Fruit fly (Drosophila melanogaster) whole organism, embryonic: ENCODE results near the gene CG17633.

Experiments
- BEAF-32 ChIP-seq: fragments of 200-800 bp; sonication (Bioruptor generic); optimal IDR thresholded peaks from 3 replicates; lab custom pipeline; 2017; ENCODE audit warnings: missing biosample characterization, missing genetic modification characterization, mild to moderate bottlenecking, moderate library complexity, missing genetic modification reagents
- CG10979 ChIP-seq: fragments of 200-800 bp; sonication (Bioruptor generic); optimal IDR thresholded peaks from 2 replicates; lab custom pipeline; 2018; ENCODE audit warnings: missing biosample characterization, mild to moderate bottlenecking, missing genetic modification characterization, moderate library complexity
- CG12071 ChIP-seq: fragments of 200-800 bp; sonication (Bioruptor generic); optimal IDR thresholded peaks from 3 replicates; lab custom pipeline; 2018; ENCODE audit warnings: missing biosample characterization, mild to moderate bottlenecking, missing genetic modification characterization
- CG12744 ChIP-seq: fragments of 200-800 bp; sonication (Bioruptor generic); optimal IDR thresholded peaks from 2 replicates; lab custom pipeline; 2016; ENCODE audit warnings: missing biosample characterization, missing genetic modification characterization
- CG13287 ChIP-seq: fragments of 200-800 bp; sonication (Bioruptor generic); IDR thresholded peaks from 2 replicates; pipeline ENCODE4 v1.3.6; 2022; ENCODE audit warnings: missing biosample characterization, missing genetic modification characterization; ENCODE audit not compliant: partially characterized antibody
- CG13624 ChIP-seq: fragments of 200-800 bp; sonication (Bioruptor generic); optimal IDR thresholded peaks from 2 replicates; lab custom pipeline; 2016; ENCODE audit warnings: missing biosample characterization, missing genetic modification characterization
- CG14014 ChIP-seq: fragments of 200-800 bp; sonication (Bioruptor generic); IDR thresholded peaks from 2 replicates; pipeline ENCODE4 v1.3.6; 2022; ENCODE audit warnings: missing biosample characterization, missing genetic modification characterization
- CG14710 ChIP-seq: fragments of 200-800 bp; sonication (Bioruptor generic); optimal IDR thresholded peaks from 3 replicates; lab custom pipeline; 2019; ENCODE audit warnings: missing biosample characterization, mild to moderate bottlenecking, missing genetic modification characterization, moderate library complexity
- CG17359 ChIP-seq: fragments of 200-800 bp; sonication (Bioruptor generic); optimal IDR thresholded peaks from 3 replicates; lab custom pipeline; 2018; ENCODE audit warnings: missing biosample characterization, mild to moderate bottlenecking, missing genetic modification characterization, moderate library complexity
- CG2712 ChIP-seq: fragments of 200-800 bp; optimal IDR thresholded peaks from 3 replicates; lab custom pipeline; 2019; ENCODE audit warnings: missing biosample characterization, mild to moderate bottlenecking, missing genetic modification characterization, moderate library complexity
- CG30020 ChIP-seq: fragments of 200-800 bp; optimal IDR thresholded peaks from 2 replicates; lab custom pipeline; 2019; ENCODE audit warnings: missing biosample characterization, mild to moderate bottlenecking, missing genetic modification characterization, moderate library complexity
- CG32532 ChIP-seq: fragments of 200-800 bp; sonication (Bioruptor generic); IDR thresholded peaks from 2 replicates; pipeline ENCODE4 v1.3.6; 2022; ENCODE audit warnings: missing biosample characterization, missing genetic modification characterization
- CG33213 ChIP-seq: fragments of 200-800 bp; sonication (Bioruptor generic); optimal IDR thresholded peaks from 3 replicates; lab custom pipeline; 2016; ENCODE audit warnings: missing biosample characterization, missing genetic modification characterization
- CG4328 ChIP-seq: fragments of 200-800 bp; sonication (Bioruptor generic); optimal IDR thresholded peaks from 3 replicates; lab custom pipeline; 2017; ENCODE audit warnings: missing biosample characterization, missing genetic modification reagents, missing genetic modification characterization
- CG8089 ChIP-seq: fragments of 200-800 bp; sonication (Bioruptor generic); optimal IDR thresholded peaks from 3 replicates; lab custom pipeline; 2016; ENCODE audit warnings: missing biosample characterization, missing genetic modification characterization
- CG8290 ChIP-seq, 3 experiments: fragments of 200-800 bp; sonication (Bioruptor generic); optimal IDR thresholded peaks; 2 replicates each; lab custom pipeline; 2016 to 2019; ENCODE audit warnings: missing biosample characterization in 3 of 3, missing genetic modification characterization in 3 of 3, mild to moderate bottlenecking in 2 of 3, moderate library complexity in 1 of 3
- CG8924 ChIP-seq: fragments of 200-800 bp; optimal IDR thresholded peaks from 3 replicates; lab custom pipeline; 2019; ENCODE audit warnings: missing biosample characterization, mild to moderate bottlenecking, missing genetic modification characterization, moderate library complexity
- Dll ChIP-seq: fragments of 200-800 bp; sonication (Bioruptor generic); IDR thresholded peaks from 4 replicates; pipeline ENCODE4 v1.3.6; 2022; ENCODE audit warnings: missing biosample characterization, missing genetic modification characterization; ENCODE audit not compliant: partially characterized antibody
- Doc3 ChIP-seq: fragments of 200-800 bp; sonication (Bioruptor generic); IDR thresholded peaks from 3 replicates; pipeline ENCODE4 v1.3.6; 2022; ENCODE audit warnings: missing biosample characterization, missing genetic modification characterization; ENCODE audit not compliant: partially characterized antibody
- Dref ChIP-seq: fragments of 200-800 bp; sonication (Bioruptor generic); IDR thresholded peaks from 2 replicates; pipeline ENCODE4 v1.3.6; 2022; ENCODE audit warnings: missing biosample characterization, missing genetic modification characterization
- E2f2 ChIP-seq: fragments of 200-800 bp; sonication (Bioruptor generic); IDR thresholded peaks from 2 replicates; pipeline ENCODE4 v1.3.6; 2022; ENCODE audit warnings: missing biosample characterization, missing genetic modification characterization
- HLHmδ ChIP-seq: fragments of 200-800 bp; sonication (Bioruptor generic); optimal IDR thresholded peaks from 2 replicates; lab custom pipeline; 2018; ENCODE audit warnings: missing biosample characterization, mild to moderate bottlenecking, missing genetic modification characterization, moderate library complexity
- Lhr ChIP-seq: fragments of 200-800 bp; sonication (Bioruptor generic); optimal IDR thresholded peaks from 3 replicates; lab custom pipeline; 2017; ENCODE audit warnings: mild to moderate bottlenecking, missing biosample characterization, missing genetic modification reagents, missing genetic modification characterization
- MBD-R2 ChIP-seq: fragments of 200-800 bp; sonication (Bioruptor generic); IDR thresholded peaks from 2 replicates; pipeline ENCODE4 v1.3.6; 2022; ENCODE audit warnings: missing biosample characterization, missing genetic modification characterization
- NK7.1 ChIP-seq: fragments of 200-800 bp; sonication (Bioruptor generic); optimal IDR thresholded peaks from 3 replicates; lab custom pipeline; 2016; ENCODE audit warnings: missing biosample characterization, missing genetic modification characterization
- Ravus ChIP-seq: fragments of 200-800 bp; sonication (Bioruptor generic); IDR thresholded peaks from 2 replicates; pipeline ENCODE4 v1.3.6; 2022; ENCODE audit warnings: missing biosample characterization, missing genetic modification characterization
- Sin3A ChIP-seq: fragments of >200 bp; optimal IDR thresholded peaks from 2 replicates; lab custom pipeline; 2018
- amos ChIP-seq: fragments of 200-800 bp; sonication (Bioruptor generic); IDR thresholded peaks from 2 replicates; pipeline ENCODE4 v1.3.6; 2022; ENCODE audit warnings: missing biosample characterization, missing genetic modification characterization; ENCODE audit not compliant: partially characterized antibody
- az2 ChIP-seq: fragments of 200-800 bp; sonication (Bioruptor generic); optimal IDR thresholded peaks from 3 replicates; lab custom pipeline; 2016; ENCODE audit warnings: missing biosample characterization, missing genetic modification characterization
- caup ChIP-seq: fragments of 200-800 bp; sonication (Bioruptor generic); optimal IDR thresholded peaks from 3 replicates; lab custom pipeline; 2017; ENCODE audit warnings: missing biosample characterization, mild to moderate bottlenecking, missing genetic modification characterization, moderate library complexity; ENCODE audit not compliant: severe bottlenecking
- chinmo ChIP-seq: fragments of 200-800 bp; sonication (Bioruptor generic); IDR thresholded peaks from 4 replicates; pipeline ENCODE4 v1.3.6; 2022; ENCODE audit warnings: missing biosample characterization, missing genetic modification characterization; ENCODE audit not compliant: partially characterized antibody
- fd102C ChIP-seq: fragments of 200-800 bp; sonication (Bioruptor generic); optimal IDR thresholded peaks from 2 replicates; lab custom pipeline; 2018; ENCODE audit warnings: missing biosample characterization, mild to moderate bottlenecking, missing genetic modification characterization, moderate library complexity
- gfzf ChIP-seq: fragments of 200-800 bp; sonication (Bioruptor generic); optimal IDR thresholded peaks from 2 replicates; lab custom pipeline; 2016; ENCODE audit warnings: missing biosample characterization, mild to moderate bottlenecking, missing genetic modification characterization, moderate library complexity
- kni ChIP-seq: fragments of 200-800 bp; sonication (Bioruptor generic); optimal IDR thresholded peaks from 3 replicates; lab custom pipeline; 2017; ENCODE audit warnings: mild to moderate bottlenecking, missing biosample characterization, missing genetic modification reagents, missing genetic modification characterization
- lilli ChIP-seq: fragments of 200-800 bp; sonication (Bioruptor generic); optimal IDR thresholded peaks from 3 replicates; lab custom pipeline; 2016; ENCODE audit warnings: missing biosample characterization, missing genetic modification characterization
- lmd ChIP-seq: fragments of 200-800 bp; sonication (Bioruptor generic); IDR thresholded peaks from 2 replicates; pipeline ENCODE4 v1.3.6; 2022; ENCODE audit warnings: missing biosample characterization, missing genetic modification characterization
- mld ChIP-seq: fragments of 200-800 bp; sonication (Bioruptor generic); IDR thresholded peaks from 3 replicates; pipeline ENCODE4 v1.3.6; 2022; ENCODE audit warnings: missing biosample characterization, missing genetic modification characterization; ENCODE audit not compliant: partially characterized antibody
- nom ChIP-seq: fragments of 200-800 bp; sonication (Bioruptor generic); optimal IDR thresholded peaks from 2 replicates; lab custom pipeline; 2017; ENCODE audit warnings: missing biosample characterization, missing genetic modification characterization, mild to moderate bottlenecking, moderate library complexity, missing genetic modification reagents
- odd ChIP-seq: fragments of 200-800 bp; sonication (Bioruptor generic); optimal IDR thresholded peaks from 2 replicates; lab custom pipeline; 2017; ENCODE audit warnings: missing biosample characterization, mild to moderate bottlenecking, missing genetic modification characterization
- org-1 ChIP-seq: fragments of 200-800 bp; sonication (Bioruptor generic); optimal IDR thresholded peaks from 2 replicates; lab custom pipeline; 2017; ENCODE audit warnings: missing biosample characterization, missing genetic modification characterization
- pzg ChIP-seq: fragments of 200-800 bp; sonication (Bioruptor generic); optimal IDR thresholded peaks from 3 replicates; lab custom pipeline; 2018; ENCODE audit warnings: missing biosample characterization, mild to moderate bottlenecking, missing genetic modification characterization, moderate library complexity
- run ChIP-seq: fragments of 200-800 bp; sonication (Bioruptor generic); optimal IDR thresholded peaks from 3 replicates; lab custom pipeline; 2018; ENCODE audit warnings: missing biosample characterization, mild to moderate bottlenecking, missing genetic modification characterization
- sens ChIP-seq: fragments of 200-800 bp; sonication (Bioruptor generic); peaks from one replicate; lab custom pipeline; 2016; ENCODE audit warnings: missing biosample characterization, missing genetic modification characterization
- slp2 ChIP-seq: fragments of 200-800 bp; sonication (Bioruptor generic); optimal IDR thresholded peaks from 2 replicates; lab custom pipeline; 2016; ENCODE audit warnings: missing biosample characterization, missing genetic modification characterization
- sug ChIP-seq: fragments of 200-800 bp; optimal IDR thresholded peaks from 2 replicates; lab custom pipeline; 2019; ENCODE audit warnings: missing biosample characterization, mild to moderate bottlenecking, missing genetic modification characterization, moderate library complexity
- tin ChIP-seq: fragments of 200-800 bp; sonication (Bioruptor generic); optimal IDR thresholded peaks from 3 replicates; lab custom pipeline; 2016; ENCODE audit warnings: missing biosample characterization, missing genetic modification characterization
- zen ChIP-seq: fragments of 200-800 bp; sonication (Bioruptor generic); optimal IDR thresholded peaks from 3 replicates; lab custom pipeline; 2018; ENCODE audit warnings: missing biosample characterization, mild to moderate bottlenecking, missing genetic modification characterization, moderate library complexity

The CG17633 gene

dm6 chr2L:9785917-9786432 lies 17.1 kb downstream of the CG17633 start (continued):
- TF ChIP-seq BEAF-32 (GFP tag; lab: Kevin White, UChicago) (no peak), chinmo (GFP tag; lab: Robert Waterston, UW) (peak; percentile 78; the same call in 1 of the 4 replicates), sug (tag; lab: Kevin White, UChicago) (peak; percentile 81), CG14014 (0 out of 2 replicates have a peak, but pooled peaks have one; percentile 18), tin (GFP tag; lab: Kevin White, UChicago) (no peak), nom (GFP tag; lab: Kevin White, UChicago) (peak; percentile 22)
- TF ChIP-seq, all 482 proteins: peak for 37

DNA sequence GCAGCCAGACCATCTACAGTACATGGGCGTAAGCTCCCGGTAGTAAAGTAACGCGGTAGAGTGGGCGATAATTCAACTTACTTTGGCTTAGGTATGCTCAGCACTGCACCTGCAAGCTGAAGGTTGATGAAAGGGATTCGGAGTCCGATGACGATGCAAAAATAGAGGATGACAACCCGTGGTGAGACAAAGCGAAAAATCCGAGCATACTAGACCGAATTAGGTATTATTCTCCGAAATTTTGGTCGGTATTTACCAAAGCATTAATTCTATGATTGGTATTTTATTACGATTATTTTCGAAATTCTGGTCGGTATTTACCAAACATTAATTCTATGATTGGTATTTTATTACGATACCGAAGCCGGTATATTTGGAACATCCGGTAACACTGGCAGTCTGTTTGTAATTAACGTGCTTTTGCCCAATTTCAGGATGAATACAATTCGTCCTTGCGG lies 21.7 kb downstream of the CG17633 start, which contains the start of gene CG4036:
Gene CG4036 (plus strand): TSS at position 348 of the 458 bp plus-strand sequence.
- TF ChIP-seq CG12071 (GFP tag; lab: Kevin White, UChicago) (no peak), CG33213 (GFP tag; lab: Kevin White, UChicago) (peak; percentile 3), amos (peak; percentile 30; the same call in 1 of the 2 replicates), E2f2 (peak; percentile 51; the same call in 1 of the 2 replicates), Sin3A (lab: Kevin White, UChicago) (peak; percentile 59), slp2 (GFP tag; lab: Kevin White, UChicago) (no peak), az2 (GFP tag; lab: Kevin White, UChicago) (no peak), Ravus (GFP tag; lab: Robert Waterston, UW) (no peak), pzg (GFP tag; lab: Kevin White, UChicago) (peak; percentile 94), CG8089 (GFP tag; lab: Kevin White, UChicago) (no peak), CG14710 (tag; lab: Kevin White, UChicago) (peak; percentile 24), Doc3 (peak; percentile 42; the same call in 1 of the 3 replicates), CG8924 (tag; lab: Kevin White, UChicago) (no peak), lilli (no peak), CG32532 (no peak), NK7.1 (GFP tag; lab: Kevin White, UChicago) (no peak), Lhr (GFP tag; lab: Kevin White, UChicago) (peak; percentile 85), run (tag; lab: Kevin White, UChicago) (no peak), CG17359 (no peak), CG30020 (peak; percentile 33), fd102C (no peak), caup (GFP tag; lab: Kevin White, UChicago) (no peak), CG13624 (GFP tag; lab: Kevin White, UChicago) (peak; percentile 10), odd (GFP tag; lab: Kevin White, UChicago) (no peak), CG12744 (GFP tag; lab: Kevin White, UChicago) (no peak), sens (GFP tag; lab: Kevin White, UChicago) (peak; percentile 50), mld (GFP tag; lab: Robert Waterston, UW) (no peak), CG10979 (tag; lab: Kevin White, UChicago) (peak; percentile 19), CG4328 (GFP tag; lab: Kevin White, UChicago) (no peak), gfzf (peak; percentile 95), Dll (GFP tag; lab: Robert Waterston, UW) (peak; percentile 25; the same call in 1 of the 4 replicates), CG8290 (GFP tag; optimal IDR thresholded peaks at IDR 0.05; lab: Kevin White, UChicago) (no peak), CG8290 (tag; optimal IDR thresholded peaks at IDR 0.05; lab: Kevin White, UChicago) (peak in 1 of 2 experiments; percentile 54), CG13287 (GFP tag; lab: Robert Waterston, UW) (peak; percentile 59), MBD-R2 (GFP tag; lab: Robert Waterston, UW) (peak; percentile 78; the same call in 1 of the 2 replicates), lmd (GFP tag; lab: Robert Waterston, UW) (no peak), Dref (GFP tag; lab: Robert Waterston, UW) (peak; percentile 36; the same call in 1 of the 2 replicates), zen (tag; lab: Kevin White, UChicago) (peak; percentile 60), HLHmδ (GFP tag; lab: Kevin White, UChicago) (peak; percentile 17), org-1 (no peak), kni (GFP tag; lab: Kevin White, UChicago) (no peak), CG2712 (tag; lab: Kevin White, UChicago) (peak; percentile 11)
